Worm (Caenorhabditis elegans) whole organism, midembryonic: ENCODE results near the gene slc-9B.1.

Experiments
- flt-1 ChIP-seq: fragments of 200-800 bp; sonication (Bioruptor generic); IDR thresholded peaks from 2 replicates; pipeline ENCODE4 v1.3.6; 2022; ENCODE audit warnings: missing genetic modification characterization, missing compliant biosample characterization
- klf-2 ChIP-seq: fragments of 200-800 bp; sonication (Bioruptor generic); conservative IDR thresholded peaks from 2 replicates; pipeline ENCODE4 v1.3.6; 2022; ENCODE audit warnings: missing genetic modification reagents, missing genetic modification characterization, missing compliant biosample characterization
- med-1 ChIP-seq: sonication (generic microtip); optimal IDR thresholded peaks from 2 replicates; lab custom pipeline; 2017; ENCODE audit warnings: missing genetic modification characterization, mild to moderate bottlenecking, missing compliant biosample characterization, antibody characterized with exemption, missing genetic modification reagents; ENCODE audit not compliant: insufficient read depth
- tab-1 ChIP-seq: fragments of 200-800 bp; sonication (Bioruptor generic); IDR thresholded peaks from 2 replicates; pipeline ENCODE4 v1.3.6; 2022; ENCODE audit warnings: missing genetic modification characterization, missing compliant biosample characterization
- ztf-23 ChIP-seq: fragments of 200-800 bp; sonication (Bioruptor generic); IDR thresholded peaks from 2 replicates; pipeline ENCODE4 v1.3.6; 2022; ENCODE audit warnings: missing genetic modification reagents, missing genetic modification characterization, missing compliant biosample characterization

ce11 chrX:10230872-10231271, 48.5 kb upstream of the slc-9B.1 start:
- no peak for TF ChIP-seq flt-1 (GFP tag; lab: Robert Waterston, UW)
- no peak for TF ChIP-seq med-1 (GFP tag; lab: Kevin White, UChicago)
- no peak for TF ChIP-seq tab-1 (GFP tag; lab: Robert Waterston, UW)
- no peak for TF ChIP-seq ztf-23 (GFP tag; lab: Robert Waterston, UW)
- TF ChIP-seq klf-2 (GFP tag; lab: Robert Waterston, UW) = no peak
